Worm (Caenorhabditis elegans) whole organism, L1 larva: ENCODE results near the gene R144.12.

Source experiments
- C34B4.2 ChIP-seq: sonication (generic microtip); optimal IDR thresholded peaks from 2 replicates; lab custom pipeline; 2017; ENCODE audit warnings: mild to moderate bottlenecking, missing genetic modification characterization, missing compliant biosample characterization
- Y116A8C.19 ChIP-seq: sonication (generic microtip); optimal IDR thresholded peaks from 2 replicates; lab custom pipeline; 2016; ENCODE audit warnings: missing compliant biosample characterization, missing genetic modification characterization, borderline replicate concordance
- aha-1 ChIP-seq: fragments of 150-350 bp; optimal IDR thresholded peaks from 2 replicates; lab custom pipeline; 2014; ENCODE audit warnings: missing biosample characterization, missing genetic modification characterization
- alr-1 ChIP-seq: fragments of 200-800 bp; sonication (Bioruptor generic); optimal IDR thresholded peaks from 2 replicates; lab custom pipeline; 2018; ENCODE audit warnings: borderline replicate concordance, mild to moderate bottlenecking, missing genetic modification characterization, missing compliant biosample characterization
- aly-2 ChIP-seq: fragments of 150-350 bp; optimal IDR thresholded peaks from 2 replicates; lab custom pipeline; 2014; ENCODE audit warnings: missing biosample characterization, missing genetic modification characterization
- blmp-1 ChIP-seq: fragments of 150-350 bp; optimal IDR thresholded peaks from 2 replicates; lab custom pipeline; 2014; ENCODE audit warnings: missing biosample characterization, missing genetic modification characterization
- ceh-8 ChIP-seq: fragments of 200-800 bp; sonication (Bioruptor generic); optimal IDR thresholded peaks from 2 replicates; lab custom pipeline; 2018; ENCODE audit warnings: mild to moderate bottlenecking, missing genetic modification characterization, moderate library complexity, missing compliant biosample characterization
- ceh-88 ChIP-seq: fragments of 200-800 bp; sonication (Bioruptor generic); IDR thresholded peaks from 2 replicates; pipeline ENCODE4 v1.3.6; 2022; ENCODE audit warnings: missing genetic modification characterization, missing compliant biosample characterization
- efl-1 ChIP-seq, 4 experiments: fragments of 150-350 bp; optimal IDR thresholded peaks in 3 of 4; peaks in 1 of 4; 1 replicate in 1 of 4; 2 replicates in 3 of 4; lab custom pipeline; 2014; ENCODE audit warnings: missing biosample characterization in 2 of 4, missing genetic modification characterization in 2 of 4, missing genetic modification reagents in 2 of 4
- elt-2 ChIP-seq: sonication (generic microtip); optimal IDR thresholded peaks from 2 replicates; lab custom pipeline; 2016; ENCODE audit warnings: missing genetic modification characterization, mild to moderate bottlenecking, inconsistent platforms, missing compliant biosample characterization, missing genetic modification reagents
- elt-3 ChIP-seq, 6 experiments: fragments of 150-350 bp in 1 of 6; sonication (generic microtip); optimal IDR thresholded peaks; 2 replicates each; lab custom pipeline; 2017 to 2018; ENCODE audit warnings: missing biosample characterization in 6 of 6, missing genetic modification characterization in 6 of 6, inconsistent platforms in 1 of 6
- fkh-4 ChIP-seq: sonication (generic microtip); optimal IDR thresholded peaks from 2 replicates; lab custom pipeline; 2016; ENCODE audit warnings: missing compliant biosample characterization, missing genetic modification characterization, borderline replicate concordance
- fkh-8 ChIP-seq: sonication (generic microtip); optimal IDR thresholded peaks from 2 replicates; lab custom pipeline; 2016; ENCODE audit warnings: mild to moderate bottlenecking, missing genetic modification characterization, missing compliant biosample characterization
- hlh-4 ChIP-seq: sonication (generic microtip); optimal IDR thresholded peaks from 2 replicates; lab custom pipeline; 2016; ENCODE audit warnings: mild to moderate bottlenecking, missing genetic modification characterization, missing compliant biosample characterization
- isw-1 ChIP-seq: fragments of 200-800 bp; sonication (Bioruptor generic); IDR thresholded peaks from 2 replicates; pipeline ENCODE4 v1.3.6; 2022; ENCODE audit warnings: missing genetic modification characterization, missing compliant biosample characterization
- jun-1 ChIP-seq: fragments of 150-350 bp; optimal IDR thresholded peaks from 2 replicates; lab custom pipeline; 2014; ENCODE audit warnings: missing biosample characterization, missing genetic modification reagents, missing genetic modification characterization
- lin-15B ChIP-seq: fragments of 150-350 bp; sonication (generic microtip); optimal IDR thresholded peaks from 3 replicates; lab custom pipeline; 2014; ENCODE audit warnings: missing biosample characterization, missing genetic modification characterization
- lin-39 ChIP-seq: fragments of 150-350 bp; optimal IDR thresholded peaks from 2 replicates; lab custom pipeline; 2014; ENCODE audit warnings: missing biosample characterization, missing genetic modification reagents, missing genetic modification characterization
- mab-9 ChIP-seq: fragments of 200-800 bp; sonication (Bioruptor generic); IDR thresholded peaks from 2 replicates; pipeline ENCODE4 v1.3.6; 2022; ENCODE audit warnings: missing genetic modification reagents, missing genetic modification characterization, missing compliant biosample characterization
- mdl-1 ChIP-seq, 2 experiments: fragments of 150-350 bp; optimal IDR thresholded peaks; 2 replicates each; lab custom pipeline; 2014 to 2017; ENCODE audit warnings: missing biosample characterization in 2 of 2, missing genetic modification characterization in 2 of 2, inconsistent platforms in 1 of 2
- mef-2 ChIP-seq: fragments of 150-350 bp; optimal IDR thresholded peaks from 2 replicates; lab custom pipeline; 2014; ENCODE audit warnings: missing biosample characterization, missing genetic modification characterization
- nhr-47 ChIP-seq: sonication (generic microtip); optimal IDR thresholded peaks from 2 replicates; lab custom pipeline; 2016; ENCODE audit warnings: mild to moderate bottlenecking, missing genetic modification characterization, moderate library complexity, missing compliant biosample characterization
- nhr-71 ChIP-seq: sonication (generic microtip); optimal IDR thresholded peaks from 2 replicates; lab custom pipeline; 2016; ENCODE audit warnings: mild to moderate bottlenecking, missing genetic modification characterization, moderate library complexity, missing compliant biosample characterization
- nhr-76 ChIP-seq: sonication (generic microtip); optimal IDR thresholded peaks from 2 replicates; lab custom pipeline; 2017; ENCODE audit warnings: missing biosample characterization, missing genetic modification characterization
- nhr-85 ChIP-seq: sonication (generic microtip); peaks from one replicate; lab custom pipeline; 2016; ENCODE audit warnings: missing genetic modification characterization, inconsistent platforms, missing compliant biosample characterization
- pag-3 ChIP-seq: sonication (generic microtip); optimal IDR thresholded peaks from 2 replicates; lab custom pipeline; 2017; ENCODE audit warnings: missing genetic modification characterization, mild to moderate bottlenecking, missing compliant biosample characterization, antibody characterized with exemption, borderline replicate concordance; ENCODE audit not compliant: insufficient read depth
- pqm-1 ChIP-seq: sonication (generic microtip); optimal IDR thresholded peaks from 3 replicates; lab custom pipeline; 2017; ENCODE audit warnings: missing biosample characterization, missing genetic modification characterization
- rnt-1 ChIP-seq: sonication (generic microtip); optimal IDR thresholded peaks from 2 replicates; lab custom pipeline; 2016; ENCODE audit warnings: mild to moderate bottlenecking, missing genetic modification characterization, moderate library complexity, missing compliant biosample characterization
- skn-1 ChIP-seq: fragments of 150-350 bp; optimal IDR thresholded peaks from 2 replicates; lab custom pipeline; 2014; ENCODE audit warnings: missing biosample characterization, missing genetic modification characterization
- sup-37 ChIP-seq: fragments of 200-800 bp; sonication (Bioruptor generic); optimal IDR thresholded peaks from 2 replicates; lab custom pipeline; 2018; ENCODE audit warnings: mild to moderate bottlenecking, missing genetic modification characterization, missing compliant biosample characterization
- swsn-7 ChIP-seq: sonication (generic microtip); optimal IDR thresholded peaks from 2 replicates; lab custom pipeline; 2016; ENCODE audit warnings: missing genetic modification characterization, missing compliant biosample characterization
- unc-130 ChIP-seq: fragments of 150-350 bp; optimal IDR thresholded peaks from 2 replicates; lab custom pipeline; 2017; ENCODE audit warnings: missing biosample characterization, missing genetic modification characterization, inconsistent platforms
- unc-30 ChIP-seq: sonication (generic microtip); optimal IDR thresholded peaks from 2 replicates; lab custom pipeline; 2017; ENCODE audit warnings: missing biosample characterization, missing genetic modification characterization
- vab-15 ChIP-seq: sonication (generic microtip); optimal IDR thresholded peaks from 2 replicates; lab custom pipeline; 2017; ENCODE audit warnings: missing genotype, mild to moderate bottlenecking, missing genetic modification characterization, missing compliant biosample characterization
- zag-1 ChIP-seq: fragments of 150-350 bp; optimal IDR thresholded peaks from 2 replicates; lab custom pipeline; 2014; ENCODE audit warnings: missing biosample characterization, missing genetic modification characterization

Gene R144.12

DNA sequence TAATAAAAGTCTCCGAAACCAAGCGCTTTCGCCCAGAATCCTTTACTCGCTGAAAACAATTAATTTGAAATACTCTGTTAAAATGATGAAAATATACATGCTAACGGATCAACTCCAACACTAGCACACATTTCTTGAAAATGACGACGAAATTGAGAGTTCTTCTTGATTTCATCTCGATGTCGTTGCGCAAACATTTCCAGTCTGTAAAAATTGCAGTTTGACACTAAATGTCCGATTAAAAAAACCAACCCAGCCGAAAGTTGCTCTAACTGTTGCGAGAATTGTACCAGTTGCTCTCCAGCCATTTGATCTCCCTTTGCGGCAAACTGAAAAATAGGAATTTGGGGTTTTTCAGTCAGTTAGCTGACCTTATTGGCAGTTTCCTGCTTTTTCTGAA lies 45.5 kb downstream of the R144.12 start:
- no peak for TF ChIP-seq efl-1 (optimal IDR thresholded peaks at IDR 0.05; lab: Kevin White, UChicago)
- TF ChIP-seq efl-1 (GFP tag; optimal IDR thresholded peaks at IDR 0.05 in 1 of 2; lab: Kevin White, UChicago), result peak in 1 of 2 experiments; percentile 26
- no peak for TF ChIP-seq aha-1 (tag; lab: Kevin White, UChicago)

DNA sequence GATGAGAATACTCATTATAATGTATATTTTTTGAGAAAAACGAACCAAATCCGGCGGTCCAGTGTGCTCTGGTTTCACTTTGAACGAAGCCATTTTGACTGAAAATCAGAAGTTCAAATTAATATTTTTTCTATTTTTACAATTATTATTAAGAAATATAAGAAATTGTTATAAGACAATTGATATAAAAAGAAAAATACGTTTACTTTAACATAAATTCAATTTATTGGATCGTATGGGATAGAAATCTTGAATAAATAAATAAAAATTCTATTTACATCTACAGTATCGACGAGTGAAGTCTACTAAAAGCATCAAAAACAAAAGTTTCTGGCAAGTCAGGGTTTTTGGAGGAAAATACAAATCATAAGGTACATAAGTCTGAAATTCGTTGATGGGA lies 46.6 kb downstream of the R144.12 start, which contains the start of gene C27F2.4:
Gene C27F2.4 (minus strand): TSS at position 101 of the 400 bp plus-strand sequence.
- no peak for TF ChIP-seq unc-130
- no peak for TF ChIP-seq skn-1 (tag; lab: Kevin White, UChicago)
- no peak for TF ChIP-seq lin-15B (tag; lab: Kevin White, UChicago)
- TF ChIP-seq alr-1 (tag; lab: Kevin White, UChicago), result no peak
- TF ChIP-seq elt-3 (tag; optimal IDR thresholded peaks at IDR 0.05; lab: Kevin White, UChicago), result no peak
- TF ChIP-seq swsn-7 (tag; lab: Kevin White, UChicago), result no peak
- no peak for TF ChIP-seq C34B4.2 (tag; lab: Kevin White, UChicago)
- no peak for TF ChIP-seq vab-15
- no peak for TF ChIP-seq isw-1 (GFP tag; lab: Robert Waterston, UW)
- TF ChIP-seq mab-9 (GFP tag; lab: Robert Waterston, UW), result no peak
- TF ChIP-seq fkh-8 (tag; lab: Kevin White, UChicago), result no peak
- no peak for TF ChIP-seq jun-1
- TF ChIP-seq sup-37 (GFP tag; lab: Kevin White, UChicago), result no peak
- TF ChIP-seq unc-30 (tag; lab: Kevin White, UChicago), result no peak
- TF ChIP-seq rnt-1 (tag; lab: Kevin White, UChicago), result no peak
- no peak for TF ChIP-seq ceh-8
- no peak for TF ChIP-seq pqm-1 (tag; lab: Kevin White, UChicago)
- TF ChIP-seq lin-39 (tag; lab: Kevin White, UChicago), result no peak

DNA sequence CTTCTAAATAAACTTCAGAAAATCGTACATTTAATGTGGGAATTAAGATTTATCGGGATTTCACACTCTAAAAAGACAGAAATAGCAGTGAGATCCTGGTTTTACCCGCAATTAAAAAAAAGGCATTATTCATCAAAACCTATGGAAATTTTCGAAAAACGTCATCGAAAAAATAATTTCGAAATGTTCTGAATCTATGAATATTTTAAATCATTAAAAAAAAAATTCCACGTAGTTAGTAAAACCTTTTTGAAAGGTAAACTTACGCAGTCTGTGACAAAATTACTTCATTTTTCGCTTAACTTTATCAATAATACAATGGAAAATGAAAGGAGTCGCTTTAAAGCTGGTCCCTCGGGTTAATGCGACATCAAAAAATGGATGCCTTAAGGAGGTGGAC lies 50.2 kb downstream of the R144.12 start, which contains the start of gene C26E6.1:
Gene C26E6.1 (plus strand): TSS at position 301 of the 400 bp plus-strand sequence.
- TF ChIP-seq ceh-88 (GFP tag; lab: Robert Waterston, UW) (no peak), zag-1 (tag; lab: Kevin White, UChicago) (no peak), blmp-1 (tag; lab: Kevin White, UChicago) (no peak), mdl-1 (tag; optimal IDR thresholded peaks at IDR 0.05; lab: Kevin White, UChicago) (no peak), nhr-47 (tag; lab: Kevin White, UChicago) (no peak), rnt-1 (tag; lab: Kevin White, UChicago) (no peak), mef-2 (tag; lab: Kevin White, UChicago) (no peak), nhr-85 (tag; lab: Kevin White, UChicago) (no peak), hlh-4 (tag; lab: Kevin White, UChicago) (no peak), pqm-1 (tag; lab: Kevin White, UChicago) (no peak), nhr-76 (no peak), Y116A8C.19 (tag; lab: Kevin White, UChicago) (no peak), elt-2 (tag; lab: Kevin White, UChicago) (no peak), pag-3 (tag; lab: Kevin White, UChicago) (no peak), mab-9 (GFP tag; lab: Robert Waterston, UW) (no peak), aly-2 (tag; lab: Kevin White, UChicago) (no peak), nhr-71 (tag; lab: Kevin White, UChicago) (no peak), fkh-4 (no peak)
- TF ChIP-seq, all 84 proteins: peak for 0
